Fruit fly (Drosophila melanogaster) whole organism, prepupa: ENCODE data around the gene Sfp84E.
A peak's percentile ranks its signal among the peaks of the same experiment; 100 is the strongest.

ENCODE experiments used
- CG8632 ChIP-seq: fragments of 200-800 bp; sonication (Bioruptor generic); optimal IDR thresholded peaks from 3 replicates; lab custom pipeline; 2016; ENCODE audit warnings: missing biosample characterization, missing genetic modification characterization
- Eip75B ChIP-seq: fragments of 200-800 bp; sonication (Bioruptor generic); optimal IDR thresholded peaks from 3 replicates; lab custom pipeline; 2016; ENCODE audit warnings: missing biosample characterization, missing genetic modification characterization
- Lpt ChIP-seq: fragments of 200-800 bp; sonication (Bioruptor generic); optimal IDR thresholded peaks from 3 replicates; lab custom pipeline; 2016; ENCODE audit warnings: missing biosample characterization, missing genetic modification characterization
- esn ChIP-seq: fragments of 200-800 bp; sonication (Bioruptor generic); optimal IDR thresholded peaks from 2 replicates; lab custom pipeline; 2016; ENCODE audit warnings: missing biosample characterization, mild to moderate bottlenecking, missing genetic modification characterization, moderate library complexity
- fd59A ChIP-seq: fragments of 200-800 bp; sonication (Bioruptor generic); optimal IDR thresholded peaks from 2 replicates; lab custom pipeline; 2017; ENCODE audit warnings: missing biosample characterization, mild to moderate bottlenecking, missing genetic modification characterization, missing genetic modification reagents
- lz ChIP-seq: fragments of 200-800 bp; sonication (Bioruptor generic); optimal IDR thresholded peaks from 3 replicates; lab custom pipeline; 2016; ENCODE audit warnings: missing biosample characterization, missing genetic modification characterization
- spab ChIP-seq: fragments of 200-800 bp; sonication (Bioruptor generic); optimal IDR thresholded peaks from 2 replicates; lab custom pipeline; 2017; ENCODE audit warnings: missing biosample characterization, mild to moderate bottlenecking, missing genetic modification characterization, missing genetic modification reagents

dm6 chr3R:7981396-7981795, 1.3 kb upstream of the Sfp84E start:
- TF ChIP-seq Lpt (GFP tag; lab: Kevin White, UChicago) (no peak), lz (GFP tag; lab: Kevin White, UChicago) (no peak), fd59A (GFP tag; lab: Kevin White, UChicago) (no peak), spab (no peak), CG8632 (GFP tag; lab: Kevin White, UChicago) (no peak), esn (GFP tag; lab: Kevin White, UChicago) (peak; percentile 31), Eip75B (GFP tag; lab: Kevin White, UChicago) (peak; percentile 23)
